Worm (Caenorhabditis elegans): ENCODE data around the gene ostb-1.

DNA sequence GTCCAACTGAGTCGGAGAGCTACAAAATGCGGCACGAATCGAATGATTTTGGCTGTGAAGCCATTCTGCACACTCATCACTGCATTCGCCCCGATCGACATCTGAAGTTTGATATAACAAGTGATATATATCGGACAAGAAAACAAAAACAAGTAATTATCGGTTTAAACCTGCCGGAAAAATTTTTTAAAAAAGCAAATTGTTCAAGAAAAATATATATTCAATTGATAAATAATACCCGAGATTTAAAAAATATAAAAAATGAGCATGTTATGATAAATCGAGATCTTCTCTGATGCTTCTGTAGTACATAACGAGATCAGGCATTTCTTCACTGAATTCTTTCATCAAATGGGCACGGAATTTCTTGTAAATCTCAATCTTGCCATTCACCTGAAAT lies 10.6 kb upstream of the ostb-1 start, which contains the start of gene T09A5.5:
- TF ChIP-seq nhr-10 (tag; optimal IDR thresholded peaks at IDR 0.05) (no peak), lsy-2 (tag; optimal IDR thresholded peaks at IDR 0.05) (no peak), nhr-6 (tag; optimal IDR thresholded peaks at IDR 0.05) (no peak)

Data from whole organism, L2 larva.